Fruit fly (Drosophila melanogaster) whole organism, embryonic: Measurements from ENCODE around the gene CG34398.

Experiments
- Blimp-1 ChIP-seq: fragments of 200-800 bp; sonication (Bioruptor generic); optimal IDR thresholded peaks from 3 replicates; lab custom pipeline; 2018; ENCODE audit warnings: missing biosample characterization, missing genetic modification characterization, mild to moderate bottlenecking, moderate library complexity, missing genetic modification reagents
- Bteb2 ChIP-seq: fragments of 200-800 bp; sonication (Bioruptor generic); optimal IDR thresholded peaks from 2 replicates; lab custom pipeline; 2016; ENCODE audit warnings: missing biosample characterization, missing genetic modification characterization
- CG10321 ChIP-seq: fragments of 200-800 bp; sonication (Bioruptor generic); IDR thresholded peaks from 2 replicates; pipeline ENCODE4 v1.3.6; 2022; ENCODE audit warnings: missing biosample characterization, missing genetic modification characterization
- CG11093 ChIP-seq: fragments of 200-800 bp; sonication (Bioruptor generic); IDR thresholded peaks from 3 replicates; pipeline ENCODE4 v1.3.6; 2022; ENCODE audit warnings: missing biosample characterization, missing genetic modification characterization
- CG14710 ChIP-seq: fragments of 200-800 bp; sonication (Bioruptor generic); optimal IDR thresholded peaks from 3 replicates; lab custom pipeline; 2019; ENCODE audit warnings: missing biosample characterization, mild to moderate bottlenecking, missing genetic modification characterization, moderate library complexity
- CG1529 ChIP-seq: fragments of 200-800 bp; sonication (Bioruptor generic); optimal IDR thresholded peaks from 3 replicates; lab custom pipeline; 2018; ENCODE audit warnings: missing biosample characterization, missing genetic modification characterization
- CG15696 ChIP-seq: fragments of 200-800 bp; sonication (Bioruptor generic); optimal IDR thresholded peaks from 2 replicates; lab custom pipeline; 2019; ENCODE audit warnings: missing biosample characterization, mild to moderate bottlenecking, missing genetic modification characterization, moderate library complexity
- CG18262 ChIP-seq: fragments of 200-800 bp; optimal IDR thresholded peaks from 3 replicates; lab custom pipeline; 2019; ENCODE audit warnings: missing biosample characterization, mild to moderate bottlenecking, missing genetic modification characterization, moderate library complexity
- CG2116 ChIP-seq: fragments of 200-800 bp; sonication (Bioruptor generic); optimal IDR thresholded peaks from 3 replicates; lab custom pipeline; 2018; ENCODE audit warnings: missing biosample characterization, mild to moderate bottlenecking, missing genetic modification characterization
- CG32532 ChIP-seq: fragments of 200-800 bp; sonication (Bioruptor generic); IDR thresholded peaks from 2 replicates; pipeline ENCODE4 v1.3.6; 2022; ENCODE audit warnings: missing biosample characterization, missing genetic modification characterization
- CG42726 ChIP-seq: fragments of 200-800 bp; sonication (Bioruptor generic); IDR thresholded peaks from 2 replicates; pipeline ENCODE4 v1.3.6; 2022; ENCODE audit warnings: missing biosample characterization, missing genetic modification characterization; ENCODE audit not compliant: partially characterized antibody
- CG4424 ChIP-seq: fragments of 200-800 bp; sonication (Bioruptor generic); optimal IDR thresholded peaks from 3 replicates; lab custom pipeline; 2016; ENCODE audit warnings: missing biosample characterization, missing genetic modification characterization
- CG7357 ChIP-seq: fragments of 200-800 bp; sonication (Bioruptor generic); IDR thresholded peaks from 3 replicates; pipeline ENCODE4 v1.3.6; 2022; ENCODE audit warnings: missing biosample characterization, missing genetic modification characterization
- CG7786 ChIP-seq: fragments of 200-800 bp; sonication (Bioruptor generic); optimal IDR thresholded peaks from 2 replicates; lab custom pipeline; 2016; ENCODE audit warnings: missing biosample characterization, missing genetic modification characterization
- CG9437 ChIP-seq: fragments of 200-800 bp; sonication (Bioruptor generic); optimal IDR thresholded peaks from 2 replicates; lab custom pipeline; 2018; ENCODE audit warnings: missing biosample characterization, mild to moderate bottlenecking, missing genetic modification characterization
- CG9727 ChIP-seq: fragments of 200-800 bp; sonication (Bioruptor generic); optimal IDR thresholded peaks from 3 replicates; lab custom pipeline; 2017; ENCODE audit warnings: missing biosample characterization, mild to moderate bottlenecking, missing genetic modification characterization
- Chrac-16 ChIP-seq: fragments of 200-800 bp; sonication (Bioruptor generic); optimal IDR thresholded peaks from 3 replicates; lab custom pipeline; 2016; ENCODE audit warnings: missing biosample characterization, missing genetic modification characterization
- D19B ChIP-seq: fragments of 200-800 bp; sonication (Bioruptor generic); optimal IDR thresholded peaks from 2 replicates; lab custom pipeline; 2017; ENCODE audit warnings: missing biosample characterization, mild to moderate bottlenecking, missing genetic modification characterization
- Deaf1 ChIP-seq: fragments of 200-800 bp; optimal IDR thresholded peaks from 3 replicates; lab custom pipeline; 2019; ENCODE audit warnings: missing biosample characterization, mild to moderate bottlenecking, missing genetic modification characterization, moderate library complexity
- Drgx ChIP-seq: fragments of 200-800 bp; sonication (Bioruptor generic); IDR thresholded peaks from 2 replicates; pipeline ENCODE4 v1.3.6; 2022; ENCODE audit warnings: missing biosample characterization, missing genetic modification characterization
- Ets65A ChIP-seq: fragments of 200-800 bp; sonication (Bioruptor generic); peaks from one replicate; lab custom pipeline; 2016; ENCODE audit warnings: missing biosample characterization, missing genetic modification characterization
- HmgD ChIP-seq: fragments of 200-800 bp; sonication (Bioruptor generic); optimal IDR thresholded peaks from 3 replicates; lab custom pipeline; 2016; ENCODE audit warnings: missing biosample characterization, missing genetic modification characterization
- Hmx ChIP-seq: fragments of 200-800 bp; sonication (Bioruptor generic); optimal IDR thresholded peaks from 2 replicates; lab custom pipeline; 2016; ENCODE audit warnings: missing biosample characterization, missing genetic modification characterization
- Hr51 ChIP-seq, 2 experiments: fragments of 200-800 bp; sonication (Bioruptor generic); optimal IDR thresholded peaks; 2 replicates in 1 of 2; 3 replicates in 1 of 2; lab custom pipeline; 2016 to 2018; ENCODE audit warnings: missing biosample characterization in 2 of 2, missing genetic modification characterization in 2 of 2, mild to moderate bottlenecking in 1 of 2, moderate library complexity in 1 of 2
- Kr ChIP-seq: fragments of 200-800 bp; sonication (Bioruptor generic); optimal IDR thresholded peaks from 2 replicates; lab custom pipeline; 2017; ENCODE audit warnings: missing biosample characterization, mild to moderate bottlenecking, missing genetic modification characterization
- Meics ChIP-seq: fragments of 200-800 bp; sonication (Bioruptor generic); optimal IDR thresholded peaks from 2 replicates; lab custom pipeline; 2017; ENCODE audit warnings: missing biosample characterization, mild to moderate bottlenecking, missing genetic modification characterization
- Ssrp ChIP-seq: fragments of 200-800 bp; sonication (Bioruptor generic); optimal IDR thresholded peaks from 2 replicates; lab custom pipeline; 2018; ENCODE audit warnings: missing biosample characterization, mild to moderate bottlenecking, missing genetic modification characterization, moderate library complexity
- Xrp1 ChIP-seq: fragments of 200-800 bp; sonication (Bioruptor generic); IDR thresholded peaks from 2 replicates; pipeline ENCODE4 v1.3.6; 2022; ENCODE audit warnings: missing biosample characterization, missing genetic modification characterization
- aop ChIP-seq: fragments of 200-800 bp; sonication (Bioruptor generic); IDR thresholded peaks from 2 replicates; pipeline ENCODE4 v1.3.6; 2022; ENCODE audit warnings: missing biosample characterization, missing genetic modification characterization
- br ChIP-seq: fragments of >200 bp; optimal IDR thresholded peaks from 2 replicates; lab custom pipeline; 2017
- chinmo ChIP-seq: fragments of 200-800 bp; sonication (Bioruptor generic); IDR thresholded peaks from 4 replicates; pipeline ENCODE4 v1.3.6; 2022; ENCODE audit warnings: missing biosample characterization, missing genetic modification characterization; ENCODE audit not compliant: partially characterized antibody
- en ChIP-seq: fragments of 200-800 bp; sonication (Bioruptor generic); optimal IDR thresholded peaks from 2 replicates; lab custom pipeline; 2016; ENCODE audit warnings: missing biosample characterization, missing genetic modification characterization
- fru ChIP-seq: fragments of >200 bp; optimal IDR thresholded peaks from 2 replicates; lab custom pipeline; 2017
- ind ChIP-seq: fragments of 200-800 bp; sonication (Bioruptor generic); optimal IDR thresholded peaks from 3 replicates; lab custom pipeline; 2016; ENCODE audit warnings: missing biosample characterization, missing genetic modification characterization
- jing ChIP-seq: fragments of 200-800 bp; sonication (Bioruptor generic); optimal IDR thresholded peaks from 2 replicates; lab custom pipeline; 2018; ENCODE audit warnings: missing biosample characterization, mild to moderate bottlenecking, missing genetic modification characterization
- kni ChIP-seq: fragments of 200-800 bp; sonication (Bioruptor generic); optimal IDR thresholded peaks from 3 replicates; lab custom pipeline; 2017; ENCODE audit warnings: mild to moderate bottlenecking, missing biosample characterization, missing genetic modification reagents, missing genetic modification characterization
- nerfin-1 ChIP-seq: fragments of 200-800 bp; sonication (Bioruptor generic); optimal IDR thresholded peaks from 3 replicates; lab custom pipeline; 2019; ENCODE audit warnings: missing biosample characterization, mild to moderate bottlenecking, missing genetic modification characterization, moderate library complexity
- nmo ChIP-seq: fragments of 200-800 bp; sonication (Bioruptor generic); optimal IDR thresholded peaks from 2 replicates; lab custom pipeline; 2018; ENCODE audit warnings: missing biosample characterization, mild to moderate bottlenecking, missing genetic modification characterization, moderate library complexity
- phol ChIP-seq: fragments of 200-800 bp; sonication (Bioruptor generic); optimal IDR thresholded peaks from 3 replicates; lab custom pipeline; 2018; ENCODE audit warnings: missing biosample characterization, mild to moderate bottlenecking, missing genetic modification characterization, moderate library complexity
- row ChIP-seq: fragments of 200-800 bp; sonication (Bioruptor generic); IDR thresholded peaks from 3 replicates; pipeline ENCODE4 v1.3.6; 2022; ENCODE audit warnings: missing biosample characterization, missing genetic modification characterization
- sens ChIP-seq: fragments of 200-800 bp; sonication (Bioruptor generic); peaks from one replicate; lab custom pipeline; 2016; ENCODE audit warnings: missing biosample characterization, missing genetic modification characterization
- slou ChIP-seq: fragments of 200-800 bp; sonication (Bioruptor generic); optimal IDR thresholded peaks from 3 replicates; lab custom pipeline; 2016; ENCODE audit warnings: missing biosample characterization, missing genetic modification characterization
- sr ChIP-seq: fragments of 200-800 bp; sonication (Bioruptor generic); IDR thresholded peaks from 3 replicates; pipeline ENCODE4 v1.3.6; 2022; ENCODE audit warnings: missing biosample characterization, missing genetic modification characterization
- tgo ChIP-seq: fragments of 200-800 bp; sonication (Bioruptor generic); IDR thresholded peaks from 3 replicates; pipeline ENCODE4 v1.3.6; 2022; ENCODE audit warnings: missing biosample characterization, missing genetic modification characterization
- wor ChIP-seq: fragments of 200-800 bp; sonication (Bioruptor generic); IDR thresholded peaks from 2 replicates; pipeline ENCODE4 v1.3.6; 2022; ENCODE audit warnings: missing biosample characterization, missing genetic modification characterization

Gene CG34398

DNA sequence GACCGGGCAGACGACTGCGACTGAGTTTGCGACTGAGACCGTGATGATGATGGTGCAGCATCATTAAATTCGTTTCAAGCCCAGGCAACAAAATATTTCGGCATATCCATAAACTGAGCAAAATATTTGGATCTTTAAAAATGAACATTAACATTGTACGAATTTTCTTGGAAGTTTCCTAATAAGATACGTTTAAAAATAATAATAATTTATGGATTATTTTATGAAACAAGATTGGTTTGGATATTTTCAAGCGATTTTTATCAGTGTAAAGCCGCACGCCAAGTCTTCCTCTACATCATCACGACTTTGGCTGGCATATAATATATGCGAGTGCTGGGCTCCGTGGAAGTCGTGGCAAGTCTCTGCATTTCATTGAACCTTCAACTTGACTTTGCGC lies 21.7 kb downstream of the CG34398 start (continued):
- TF ChIP-seq tgo (0 out of 3 replicates have a peak, but pooled peaks have one; percentile 31), HmgD (GFP tag; lab: Kevin White, UChicago) (no peak), CG10321 (no peak), br (lab: Kevin White, UChicago) (no peak), nmo (peak; percentile 22), CG14710 (no peak), CG32532 (no peak), en (GFP tag; lab: Kevin White, UChicago) (no peak), Hr51 (GFP tag; optimal IDR thresholded peaks at IDR 0.05; lab: Kevin White, UChicago) (no peak), CG18262 (tag; lab: Kevin White, UChicago) (peak; percentile 37)

DNA sequence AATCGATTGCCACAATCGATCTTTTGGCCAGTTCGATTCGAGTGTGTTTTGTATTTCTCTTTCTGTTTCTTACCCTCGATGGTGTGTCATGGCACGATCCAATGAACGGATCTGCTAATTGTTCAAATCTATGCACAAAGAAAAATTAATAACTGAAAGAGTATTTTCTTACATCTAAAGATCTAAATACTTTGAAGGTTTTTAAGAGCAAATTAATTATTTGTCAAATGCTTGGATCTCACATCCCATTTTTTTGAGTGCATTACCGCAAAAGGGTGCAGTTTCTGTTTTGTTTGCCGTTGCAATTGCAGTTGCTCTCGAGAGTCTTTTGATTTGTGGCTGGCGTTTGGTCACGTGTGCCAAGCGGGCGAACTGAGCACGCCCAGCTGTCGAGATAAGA lies 23.3 kb downstream of the CG34398 start:
- TF ChIP-seq Drgx (GFP tag; lab: Robert Waterston, UW) = peak; percentile 54; the same call in 1 of the 2 replicates
- TF ChIP-seq Ets65A (GFP tag; lab: Kevin White, UChicago) = peak; percentile 5
- TF ChIP-seq wor (GFP tag; lab: Robert Waterston, UW) = no peak

DNA sequence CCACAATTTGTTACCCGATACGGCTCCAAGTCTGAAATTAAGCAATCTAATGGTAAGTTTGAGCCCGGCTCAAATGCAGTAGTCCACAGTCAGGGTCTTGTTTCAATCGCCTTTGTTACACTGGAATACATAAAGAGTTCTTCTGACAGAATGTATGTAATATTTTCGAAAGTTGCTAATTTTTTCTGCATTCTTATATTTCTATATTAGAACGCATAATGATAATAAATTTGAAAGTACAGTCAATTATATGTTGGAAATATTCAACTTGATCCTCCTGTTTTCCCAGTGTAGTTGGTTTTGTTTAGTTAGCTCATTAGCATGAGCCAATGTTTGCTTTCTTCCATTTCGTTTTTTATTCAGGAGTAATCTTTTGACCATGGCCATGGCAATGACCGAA lies 24.8 kb downstream of the CG34398 start:
- TF ChIP-seq nmo (peak; percentile 25), D19B (GFP tag; lab: Kevin White, UChicago) (no peak), CG4424 (GFP tag; lab: Kevin White, UChicago) (no peak), Xrp1 (GFP tag; lab: Robert Waterston, UW) (0 out of 2 replicates have a peak, but pooled peaks have one; percentile 16), row (0 out of 3 replicates have a peak, but pooled peaks have one; percentile 7), Blimp-1 (GFP tag; lab: Kevin White, UChicago) (peak; percentile 37), ind (no peak), CG15696 (tag; lab: Kevin White, UChicago) (peak; percentile 21), sens (GFP tag; lab: Kevin White, UChicago) (no peak), CG9727 (GFP tag; lab: Kevin White, UChicago) (peak; percentile 12), CG1529 (GFP tag; lab: Kevin White, UChicago) (no peak), CG7357 (GFP tag; lab: Robert Waterston, UW) (no peak), phol (peak; percentile 10), CG2116 (GFP tag; lab: Kevin White, UChicago) (no peak), nerfin-1 (tag; lab: Kevin White, UChicago) (no peak), Deaf1 (tag; lab: Kevin White, UChicago) (no peak), Drgx (GFP tag; lab: Robert Waterston, UW) (peak; percentile 50), Ssrp (no peak), chinmo (GFP tag; lab: Robert Waterston, UW) (no peak)
- TF ChIP-seq, all 482 proteins: peak for 8

DNA sequence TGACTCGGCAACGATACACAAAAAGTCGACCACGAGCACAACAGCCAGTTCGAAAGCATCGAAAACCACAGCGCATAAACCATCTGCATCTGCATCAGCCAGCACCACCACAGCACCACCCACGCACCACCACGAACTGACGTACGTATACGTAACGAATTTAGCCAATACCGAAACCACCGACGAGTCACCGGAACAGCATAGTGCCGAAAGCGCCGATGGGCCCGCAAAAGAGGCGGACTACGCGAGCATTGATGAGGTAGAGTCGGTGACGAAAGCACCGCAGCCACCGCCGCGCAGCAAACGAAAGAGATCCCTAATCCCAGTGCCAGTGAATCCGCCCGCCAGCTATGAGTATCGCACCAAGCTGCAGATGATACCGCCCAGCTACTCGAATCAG lies 32.6 kb downstream of the CG34398 start:
- TF ChIP-seq Meics (GFP tag; lab: Kevin White, UChicago) (peak; percentile 75), en (GFP tag; lab: Kevin White, UChicago) (no peak), Kr (no peak), CG7786 (GFP tag; lab: Kevin White, UChicago) (no peak), sr (GFP tag; lab: Robert Waterston, UW) (0 out of 3 replicates have a peak, but pooled peaks have one; percentile 41), fru (lab: Kevin White, UChicago) (no peak), CG42726 (GFP tag; lab: Robert Waterston, UW) (no peak), Chrac-16 (GFP tag; lab: Kevin White, UChicago) (no peak), CG9437 (GFP tag; lab: Kevin White, UChicago) (peak; percentile 78), CG11093 (GFP tag; lab: Robert Waterston, UW) (no peak), sens (GFP tag; lab: Kevin White, UChicago) (peak; percentile 9), jing (GFP tag; lab: Kevin White, UChicago) (no peak), aop (GFP tag; lab: Robert Waterston, UW) (no peak), kni (no peak), Bteb2 (GFP tag; lab: Kevin White, UChicago) (no peak), Hmx (GFP tag; lab: Kevin White, UChicago) (no peak), slou (no peak)
